Worm (Caenorhabditis elegans): ENCODE data around the gene gar-3.
A peak's percentile ranks its signal among the peaks of the same experiment; 100 is the strongest.

The gar-3 gene

ce11 chrV:14559312-14559711 lies 20.2 kb downstream of the gar-3 start, which contains the start of gene srt-32:
srt-32 (plus strand) TSS chrV:14559612.
- TF ChIP-seq pax-3 (tag; optimal IDR thresholded peaks at IDR 0.05) (no peak), ama-1 (optimal IDR thresholded peaks at IDR 0.05) (no peak), sptf-1 (tag; optimal IDR thresholded peaks at IDR 0.05) (no peak), mep-1 (tag; optimal IDR thresholded peaks at IDR 0.05) (no peak), mdl-1 (tag; optimal IDR thresholded peaks at IDR 0.05) (no peak), jun-1 (tag; optimal IDR thresholded peaks at IDR 0.05) (no peak), ceh-88 (GFP tag; IDR thresholded peaks at IDR 0.05) (no peak), aha-1 (tag; optimal IDR thresholded peaks at IDR 0.05) (no peak), unc-30 (tag; optimal IDR thresholded peaks at IDR 0.05) (no peak), hpl-2 (GFP tag; optimal IDR thresholded peaks at IDR 0.05) (no peak), lin-15B (tag; optimal IDR thresholded peaks at IDR 0.05) (no peak), unc-86 (tag; optimal IDR thresholded peaks at IDR 0.05) (no peak), tbx-2 (tag; optimal IDR thresholded peaks at IDR 0.05) (no peak), pqm-1 (tag; optimal IDR thresholded peaks at IDR 0.05) (no peak), unc-130 (tag; optimal IDR thresholded peaks at IDR 0.05) (no peak), C04F5.9 (tag; optimal IDR thresholded peaks at IDR 0.05) (no peak), ets-5 (GFP tag; IDR thresholded peaks at IDR 0.05) (no peak)

- TF ChIP-seq efl-1 (optimal IDR thresholded peaks at IDR 0.05) (no peak), efl-1 (GFP tag; optimal IDR thresholded peaks at IDR 0.05 in 1 of 2) (peak in 1 of 2 experiments; percentile 14), nhr-77 (tag; optimal IDR thresholded peaks at IDR 0.05) (no peak)
Measured at ce11 chrV:14558757-14559156, 20.8 kb downstream of the gar-3 start, which contains the start of gene C53A5.9. C53A5.9 (minus strand) TSS chrV:14558857.

DNA sequence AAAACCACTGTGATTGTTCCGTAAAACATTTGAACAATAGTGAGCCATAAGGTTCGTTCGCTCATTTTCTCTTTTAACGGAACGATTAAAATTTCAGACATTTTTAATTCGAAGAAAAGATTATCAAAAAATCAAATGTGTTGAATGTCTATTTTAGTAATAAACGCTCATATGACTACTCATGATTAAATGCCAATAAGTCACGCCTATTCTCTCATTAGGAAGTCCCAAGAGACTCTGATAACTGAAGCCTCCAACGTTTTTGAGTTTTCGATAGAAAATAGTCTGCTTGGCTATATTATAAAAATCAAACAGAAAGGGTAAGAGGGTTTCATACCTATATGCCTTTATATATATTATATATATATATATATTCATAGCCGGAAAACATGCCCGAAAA lies 23.3 kb downstream of the gar-3 start, which contains the start of gene srg-47:
TSS of gene srg-47 (minus strand) at position 101 of the 400 bp plus-strand sequence.
- no peak for TF ChIP-seq mef-2 (tag; optimal IDR thresholded peaks at IDR 0.05)
- TF ChIP-seq ceh-8 (GFP tag; optimal IDR thresholded peaks at IDR 0.05): peak; percentile 41

DNA sequence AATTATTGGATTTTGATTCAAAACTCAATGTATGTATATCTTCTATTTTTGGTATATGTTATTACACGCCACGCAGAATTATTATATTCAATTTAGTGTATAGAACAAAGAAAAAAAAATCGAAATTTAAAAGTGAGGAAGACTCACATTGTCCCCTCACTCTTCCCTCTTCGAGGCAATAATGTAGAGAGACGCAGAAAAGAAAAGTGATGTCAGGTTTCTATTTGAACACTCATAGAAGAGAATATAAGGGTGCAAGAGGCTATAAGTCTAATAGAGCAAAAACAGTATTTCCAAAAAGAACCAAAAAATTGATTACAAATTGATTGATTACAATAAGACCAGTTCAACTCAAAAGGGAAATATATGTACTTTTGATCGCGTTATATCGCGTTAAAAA lies 31.0 kb downstream of the gar-3 start:
- TF ChIP-seq ceh-8 (GFP tag; optimal IDR thresholded peaks at IDR 0.05) (no peak), sup-37 (GFP tag; optimal IDR thresholded peaks at IDR 0.05) (no peak), C16A3.4 (tag; optimal IDR thresholded peaks at IDR 0.05) (no peak), xbp-1 (tag; optimal IDR thresholded peaks at IDR 0.05) (no peak), pag-3 (tag; optimal IDR thresholded peaks at IDR 0.05; ENCODE audit: borderline replicate concordance, insufficient read depth) (no peak), hpl-2 (GFP tag; optimal IDR thresholded peaks at IDR 0.05) (no peak), zip-4 (GFP tag; optimal IDR thresholded peaks at IDR 0.05) (no peak), mep-1 (tag; optimal IDR thresholded peaks at IDR 0.05) (peak; percentile 17), irx-1 (tag; optimal IDR thresholded peaks at IDR 0.05) (no peak), nhr-11 (tag; optimal IDR thresholded peaks at IDR 0.05) (no peak), fos-1 (tag; optimal IDR thresholded peaks at IDR 0.05) (no peak), unc-30 (tag; optimal IDR thresholded peaks at IDR 0.05) (no peak), nhr-84 (tag; optimal IDR thresholded peaks at IDR 0.05) (no peak), mab-9 (GFP tag; IDR thresholded peaks at IDR 0.05) (no peak), sptf-1 (tag; optimal IDR thresholded peaks at IDR 0.05) (no peak), blmp-1 (tag; optimal IDR thresholded peaks at IDR 0.05) (peak; percentile 71), efl-1 (optimal IDR thresholded peaks at IDR 0.05) (no peak), efl-1 (GFP tag; optimal IDR thresholded peaks at IDR 0.05 in 1 of 2) (peak in 1 of 2 experiments; percentile 10)

- TF ChIP-seq blmp-1 (tag; optimal IDR thresholded peaks at IDR 0.05) (peak; percentile 60), nhr-85 (tag) (peak; percentile 58), zag-1 (tag; optimal IDR thresholded peaks at IDR 0.05) (no peak)
Measured at ce11 chrV:14546569-14546968, 33.0 kb downstream of the gar-3 start, which contains the start of gene C53A5.13. C53A5.13 (plus strand) TSS chrV:14546869.

DNA sequence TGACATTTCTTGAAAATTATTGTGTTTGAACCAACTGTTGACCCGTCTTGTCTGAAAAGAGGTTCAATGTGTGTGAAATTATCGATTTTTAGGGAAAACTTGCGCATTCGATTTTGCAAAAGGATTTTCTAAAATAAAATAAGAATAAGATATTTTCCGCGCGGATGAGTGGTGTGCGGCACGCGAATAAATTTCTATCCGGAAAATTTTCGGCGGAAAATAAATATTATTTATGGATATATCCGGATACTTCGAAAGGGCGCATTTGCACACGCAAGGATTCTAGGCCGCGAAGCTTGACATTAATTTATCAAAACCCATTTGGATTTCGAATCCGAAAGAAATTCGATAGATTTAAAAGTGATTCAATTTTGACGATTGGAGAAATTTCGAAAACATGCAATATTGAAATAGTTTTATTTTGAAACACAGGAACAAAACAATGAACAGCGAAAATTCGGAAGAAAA lies 33.7 kb downstream of the gar-3 start, which contains the start of gene rike-1:
TSS of gene rike-1 (minus strand) at position 51 of the 468 bp plus-strand sequence.
- TF ChIP-seq zag-1 (tag; optimal IDR thresholded peaks at IDR 0.05) (no peak), elt-3 (tag; optimal IDR thresholded peaks at IDR 0.05) (no peak), mdl-1 (tag; optimal IDR thresholded peaks at IDR 0.05) (no peak), snu-23 (GFP tag; optimal IDR thresholded peaks at IDR 0.05) (peak; percentile 2), ceh-82 (tag; optimal IDR thresholded peaks at IDR 0.05) (no peak), unc-130 (tag; optimal IDR thresholded peaks at IDR 0.05) (no peak), nhr-71 (tag; optimal IDR thresholded peaks at IDR 0.05) (peak; percentile 42), nhr-12 (tag; optimal IDR thresholded peaks at IDR 0.05) (no peak), lin-35 (GFP tag; optimal IDR thresholded peaks at IDR 0.05) (peak in 1 of 2 experiments; percentile 2), ztf-11 (tag; optimal IDR thresholded peaks at IDR 0.05) (no peak), nhr-85 (tag) (no peak), tbx-2 (tag; optimal IDR thresholded peaks at IDR 0.05) (no peak), lsy-2 (tag; optimal IDR thresholded peaks at IDR 0.05) (peak in 1 of 2 experiments; percentile 56), swsn-7 (tag; optimal IDR thresholded peaks at IDR 0.05) (no peak), nhr-19 (GFP tag; conservative IDR thresholded peaks at IDR 0.05) (no peak)
